Worm (Caenorhabditis elegans): ENCODE measurements around the gene hrg-7.

hrg-7 gene

DNA sequence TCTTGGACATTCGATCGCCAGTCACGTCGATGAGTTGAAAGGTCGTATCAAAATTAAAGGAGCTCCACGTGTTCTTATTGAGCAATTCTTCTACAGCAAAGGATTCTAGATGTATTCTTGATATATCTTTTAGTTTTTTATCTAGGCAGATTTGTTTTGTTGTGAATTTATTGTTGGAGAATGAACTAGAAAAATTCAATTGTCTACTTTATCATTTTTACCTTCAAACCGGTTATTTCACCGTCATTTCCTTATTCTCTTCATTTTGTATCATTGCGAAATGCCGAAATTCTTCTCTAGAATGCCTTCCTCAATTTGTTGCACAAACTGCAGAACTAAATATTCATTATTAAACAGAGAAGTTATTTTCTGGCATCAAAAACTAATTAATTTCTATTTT is 12.6 kb upstream of the hrg-7 start, which contains the start of gene R11D1.10:
Gene R11D1.10, plus strand, starts transcription at position 301 of the 400 bp plus-strand sequence.
- TF ChIP-seq lin-32 (GFP tag; optimal IDR thresholded peaks at IDR 0.05) = no peak
- no peak for TF ChIP-seq nhr-76 (tag; optimal IDR thresholded peaks at IDR 0.05)
- TF ChIP-seq tbx-8 (GFP tag; optimal IDR thresholded peaks at IDR 0.05) = no peak
- TF ChIP-seq drap-1 (GFP tag; optimal IDR thresholded peaks at IDR 0.05) = no peak
- no peak for TF ChIP-seq ham-2 (GFP tag; optimal IDR thresholded peaks at IDR 0.05)
- no peak for TF ChIP-seq sptf-1 (tag; optimal IDR thresholded peaks at IDR 0.05)
- no peak for TF ChIP-seq elt-1 (tag; optimal IDR thresholded peaks at IDR 0.05; ENCODE audit: borderline replicate concordance, insufficient read depth)
- no peak for TF ChIP-seq ceh-83 (GFP tag; optimal IDR thresholded peaks at IDR 0.05)
- no peak for TF ChIP-seq nhr-28 (tag; optimal IDR thresholded peaks at IDR 0.05)
- TF ChIP-seq flh-1 (GFP tag; optimal IDR thresholded peaks at IDR 0.05) = no peak
- no peak for TF ChIP-seq lin-13 (tag; optimal IDR thresholded peaks at IDR 0.05)

- no peak for TF ChIP-seq ztf-11 (tag; optimal IDR thresholded peaks at IDR 0.05)
- TF ChIP-seq lsy-2 (tag; optimal IDR thresholded peaks at IDR 0.05) = no peak
- no peak for TF ChIP-seq unc-120 (tag; optimal IDR thresholded peaks at IDR 0.05; ENCODE audit: poor library complexity, severe bottlenecking)
- TF ChIP-seq elt-3 (tag; optimal IDR thresholded peaks at IDR 0.05) = no peak
- TF ChIP-seq hlh-1 (tag; optimal IDR thresholded peaks at IDR 0.05) = no peak
- no peak for TF ChIP-seq ceh-39 (tag; optimal IDR thresholded peaks at IDR 0.05)
Measured at ce11 chrV:12732734-12733133, 9.1 kb upstream of the hrg-7 start.

DNA sequence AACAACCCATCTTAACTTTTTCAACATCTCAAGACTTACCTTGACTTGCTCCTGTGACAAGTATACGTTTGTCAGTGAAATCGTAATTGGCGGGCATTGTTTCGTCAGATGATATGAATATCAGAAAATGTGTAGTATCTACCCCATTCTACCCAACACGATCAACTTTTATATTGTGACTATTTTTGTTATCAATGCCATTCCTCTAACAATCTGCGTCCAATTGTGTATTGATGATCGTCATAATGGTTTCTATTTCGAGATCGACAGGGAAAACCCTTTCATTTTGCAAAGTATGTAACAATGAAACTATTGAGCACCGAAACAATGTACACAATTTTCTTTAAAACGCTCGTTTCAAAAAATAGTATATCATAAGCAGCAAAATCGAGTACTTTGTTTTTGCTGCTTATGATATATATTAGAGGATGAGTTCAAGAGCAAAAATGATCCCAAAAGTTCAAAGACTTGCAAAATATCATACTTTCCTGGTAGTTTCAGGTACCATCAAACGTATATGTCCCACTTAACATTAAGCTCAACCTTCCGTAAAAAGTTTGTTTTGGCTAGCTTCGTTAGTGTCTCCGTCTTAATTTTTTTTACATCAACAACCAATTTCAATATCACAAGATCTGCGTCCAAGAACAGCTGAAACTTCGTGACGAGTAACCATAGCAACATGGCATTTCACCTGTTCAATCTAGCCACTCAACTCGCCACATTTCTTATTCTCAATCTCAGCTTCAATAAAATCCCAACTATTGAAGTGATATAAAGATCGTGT is 8.2 kb upstream of the hrg-7 start, which contains the start of the genes dhs-21 and xbx-9:
Gene dhs-21, minus strand, starts transcription at position 181 of the 784 bp plus-strand sequence.
Gene xbx-9, plus strand, starts transcription at position 734 of the 784 bp plus-strand sequence.
- TF ChIP-seq lsy-2 (tag; optimal IDR thresholded peaks at IDR 0.05) = no peak
- TF ChIP-seq mep-1 (tag; optimal IDR thresholded peaks at IDR 0.05) = no peak
- no peak for TF ChIP-seq sem-2 (GFP tag; optimal IDR thresholded peaks at IDR 0.05)
- no peak for TF ChIP-seq cnd-1 (tag; optimal IDR thresholded peaks at IDR 0.05)
- no peak for TF ChIP-seq blmp-1 (tag; optimal IDR thresholded peaks at IDR 0.05)
- no peak for TF ChIP-seq ces-1 (GFP tag; optimal IDR thresholded peaks at IDR 0.05)
- no peak for TF ChIP-seq mls-2 (tag; optimal IDR thresholded peaks at IDR 0.05)

DNA sequence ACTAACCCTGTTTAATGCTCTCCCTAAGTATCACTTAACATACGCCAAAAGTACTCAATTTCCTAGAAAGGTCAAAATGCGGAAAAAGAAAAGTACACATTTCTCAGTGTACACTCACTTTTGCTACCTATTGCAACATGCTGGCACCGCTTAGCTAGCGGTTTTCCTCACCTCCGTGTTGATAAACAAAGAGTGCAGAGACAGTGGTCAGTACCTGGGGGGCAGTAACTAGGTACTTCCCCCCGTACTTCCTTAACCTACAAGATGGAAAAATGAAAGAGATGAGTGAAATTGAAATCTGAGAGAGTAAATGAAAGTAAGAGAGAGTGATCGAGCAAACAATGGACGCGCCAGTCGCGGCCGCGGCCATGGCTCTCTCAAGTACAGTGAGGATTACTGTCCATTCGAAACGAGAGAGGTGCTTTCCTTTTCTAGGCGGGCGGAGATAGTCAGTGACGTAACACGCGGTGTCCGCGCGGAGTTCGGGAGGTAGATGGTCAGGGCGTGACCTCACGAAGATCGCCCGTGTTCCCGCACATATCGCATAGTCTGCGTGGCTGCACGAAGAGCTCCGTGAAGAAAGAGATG is 5.6 kb upstream of the hrg-7 start, which contains the start of gene cky-1:
Gene cky-1, plus strand, starts transcription at position 538 of the 588 bp plus-strand sequence.
- TF ChIP-seq nhr-237 (tag; optimal IDR thresholded peaks at IDR 0.05) (no peak), ces-1 (GFP tag; optimal IDR thresholded peaks at IDR 0.05) (no peak), unc-120 (tag; optimal IDR thresholded peaks at IDR 0.05; ENCODE audit: poor library complexity, severe bottlenecking) (no peak), zip-8 (tag; optimal IDR thresholded peaks at IDR 0.05) (peak; percentile 32), ham-2 (GFP tag; optimal IDR thresholded peaks at IDR 0.05) (peak; percentile 26)

- TF ChIP-seq lin-13 (tag; optimal IDR thresholded peaks at IDR 0.05) = no peak
- no peak for TF ChIP-seq ceh-43 (GFP tag; optimal IDR thresholded peaks at IDR 0.05)
- TF ChIP-seq unc-120 (tag; optimal IDR thresholded peaks at IDR 0.05; ENCODE audit: poor library complexity, severe bottlenecking) = no peak
- TF ChIP-seq ham-2 (GFP tag; optimal IDR thresholded peaks at IDR 0.05) = no peak
- TF ChIP-seq nhr-28 (tag; optimal IDR thresholded peaks at IDR 0.05) = no peak
- TF ChIP-seq unc-62 (GFP tag; optimal IDR thresholded peaks at IDR 0.05) = no peak
Measured at ce11 chrV:12743778-12744502, 2.1 kb downstream of the hrg-7 start.

DNA sequence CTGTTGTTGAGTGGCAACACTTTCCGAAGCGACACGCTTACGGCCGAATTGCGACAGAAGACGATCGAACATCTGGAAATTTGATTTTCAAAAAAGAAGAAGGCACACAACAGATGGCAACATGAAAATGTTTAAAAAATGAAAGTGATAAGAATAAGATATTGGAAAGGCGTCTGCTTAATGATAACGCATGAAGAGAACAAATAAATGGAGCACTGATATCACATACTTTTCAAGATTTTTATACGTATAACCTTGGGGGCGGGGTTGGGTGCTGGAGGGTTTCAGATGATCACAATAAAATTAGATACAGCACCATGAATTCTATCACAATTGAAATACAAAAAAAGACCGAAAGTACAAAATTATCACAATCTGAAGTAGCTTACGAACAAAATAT is 3.1 kb downstream of the hrg-7 start, which contains the start of gene C15C8.7:
Gene C15C8.7, minus strand, starts transcription at position 72 of the 400 bp plus-strand sequence.
- no peak for TF ChIP-seq ztf-11 (tag; optimal IDR thresholded peaks at IDR 0.05)
- TF ChIP-seq sptf-1 (tag; optimal IDR thresholded peaks at IDR 0.05) = no peak
- TF ChIP-seq elt-1 (tag; optimal IDR thresholded peaks at IDR 0.05; ENCODE audit: borderline replicate concordance, insufficient read depth) = no peak

Data from whole organism, mixed stage, embryonic.